Fruit fly (Drosophila melanogaster): ENCODE measurements around the gene CG31957.
A peak's percentile ranks its signal among the peaks of the same experiment; 100 is the strongest.

dm6 chr2L:3881164-3881563, 8.9 kb upstream of the CG31957 start:
- no peak for TF ChIP-seq D1 (tag; optimal IDR thresholded peaks at IDR 0.05)
- no peak for TF ChIP-seq EcR (GFP tag; optimal IDR thresholded peaks at IDR 0.05)
- no peak for TF ChIP-seq Pif1B (GFP tag; optimal IDR thresholded peaks at IDR 0.05)
- TF ChIP-seq CG15710 (tag; optimal IDR thresholded peaks at IDR 0.05) = peak; percentile 20
- no peak for TF ChIP-seq CG34367 (tag; optimal IDR thresholded peaks at IDR 0.05)
- TF ChIP-seq Snoo (tag; optimal IDR thresholded peaks at IDR 0.05) = no peak
- peak; percentile 73 for TF ChIP-seq Ets98B (GFP tag; IDR thresholded peaks at IDR 0.05)
- peak; percentile 80 for TF ChIP-seq CG32121 (GFP tag; IDR thresholded peaks at IDR 0.05)
- TF ChIP-seq gl (tag; optimal IDR thresholded peaks at IDR 0.05) = no peak
- TF ChIP-seq rn (GFP tag; IDR thresholded peaks at IDR 0.05) = no peak
- TF ChIP-seq fd96Ca (GFP tag; IDR thresholded peaks at IDR 0.05) = peak; percentile 69

All from whole organism, pupa.